Fruit fly (Drosophila melanogaster): Measurements from ENCODE around the gene polybromo.

The polybromo gene

dm6 chr3R:24778218-24778739, 26.8 kb downstream of the polybromo start:
- TF ChIP-seq CG9705 (GFP tag; optimal IDR thresholded peaks at IDR 0.05): no peak
- TF ChIP-seq Myc (optimal IDR thresholded peaks at IDR 0.05): no peak
- no peak for TF ChIP-seq Sp1 (GFP tag; optimal IDR thresholded peaks at IDR 0.05)
- TF ChIP-seq Rel (GFP tag; optimal IDR thresholded peaks at IDR 0.05): no peak
- TF ChIP-seq Rel (tag; optimal IDR thresholded peaks at IDR 0.05): no peak

- TF ChIP-seq Rel (GFP tag; optimal IDR thresholded peaks at IDR 0.05) (no peak), Rel (tag; optimal IDR thresholded peaks at IDR 0.05) (no peak), rgr (GFP tag; optimal IDR thresholded peaks at IDR 0.05) (no peak), woc (GFP tag; optimal IDR thresholded peaks at IDR 0.05) (no peak), dmrt93B (GFP tag; optimal IDR thresholded peaks at IDR 0.05) (no peak), dsf (GFP tag; optimal IDR thresholded peaks at IDR 0.05; ENCODE audit: borderline replicate concordance) (no peak), CG9705 (GFP tag; optimal IDR thresholded peaks at IDR 0.05) (no peak), Hr83 (GFP tag; optimal IDR thresholded peaks at IDR 0.05; ENCODE audit: poor library complexity, severe bottlenecking) (no peak), jim (GFP tag; optimal IDR thresholded peaks at IDR 0.05) (no peak), ey (GFP tag; optimal IDR thresholded peaks at IDR 0.05) (no peak)
Observed at dm6 chr3R:24777101-24777500, 28.0 kb downstream of the polybromo start.

- no peak for TF ChIP-seq Dif (GFP tag; optimal IDR thresholded peaks at IDR 0.05; ENCODE audit: partially characterized antibody)
- no peak for TF ChIP-seq Hr78 (GFP tag; optimal IDR thresholded peaks at IDR 0.05)
- TF ChIP-seq foxo (GFP tag; optimal IDR thresholded peaks at IDR 0.05): no peak
- TF ChIP-seq lola (GFP tag; optimal IDR thresholded peaks at IDR 0.05): no peak
- TF ChIP-seq pan (optimal IDR thresholded peaks at IDR 0.05): no peak
- no peak for TF ChIP-seq Mio (GFP tag; optimal IDR thresholded peaks at IDR 0.05)
- TF ChIP-seq h (GFP tag; optimal IDR thresholded peaks at IDR 0.05): no peak
- no peak for TF ChIP-seq ey (GFP tag; optimal IDR thresholded peaks at IDR 0.05)
- no peak for TF ChIP-seq woc (GFP tag; optimal IDR thresholded peaks at IDR 0.05)
- no peak for TF ChIP-seq CG9705 (GFP tag; optimal IDR thresholded peaks at IDR 0.05)
- no peak for TF ChIP-seq CG32264 (GFP tag; optimal IDR thresholded peaks at IDR 0.05)
- TF ChIP-seq fru (GFP tag; optimal IDR thresholded peaks at IDR 0.05): no peak
- TF ChIP-seq tai (GFP tag; optimal IDR thresholded peaks at IDR 0.05): no peak
- TF ChIP-seq sage (GFP tag; optimal IDR thresholded peaks at IDR 0.05): no peak
- TF ChIP-seq GATAd (GFP tag; optimal IDR thresholded peaks at IDR 0.05): no peak
- no peak for TF ChIP-seq Abd-B (GFP tag; optimal IDR thresholded peaks at IDR 0.05)
- no peak for TF ChIP-seq N (GFP tag; optimal IDR thresholded peaks at IDR 0.05)
- TF ChIP-seq CrebA (GFP tag; optimal IDR thresholded peaks at IDR 0.05; ENCODE audit: borderline replicate concordance): no peak
- no peak for TF ChIP-seq HLH106 (tag; optimal IDR thresholded peaks at IDR 0.05)
Observed at dm6 chr3R:24773422-24773821, 31.6 kb downstream of the polybromo start.

- TF ChIP-seq CG32264 (GFP tag; optimal IDR thresholded peaks at IDR 0.05) (no peak), HLH106 (tag; optimal IDR thresholded peaks at IDR 0.05) (no peak), Hr78 (GFP tag; optimal IDR thresholded peaks at IDR 0.05) (no peak), fru (GFP tag; optimal IDR thresholded peaks at IDR 0.05) (no peak), br (GFP tag; optimal IDR thresholded peaks at IDR 0.05) (no peak), N (GFP tag; optimal IDR thresholded peaks at IDR 0.05) (no peak), dmrt93B (GFP tag; optimal IDR thresholded peaks at IDR 0.05) (no peak), pan (optimal IDR thresholded peaks at IDR 0.05) (no peak), Abd-B (GFP tag; optimal IDR thresholded peaks at IDR 0.05) (no peak), OdsH (GFP tag; optimal IDR thresholded peaks at IDR 0.05) (no peak), tai (GFP tag; optimal IDR thresholded peaks at IDR 0.05) (no peak), CG9705 (GFP tag; optimal IDR thresholded peaks at IDR 0.05) (no peak)
Observed at dm6 chr3R:24773016-24773415, 32.0 kb downstream of the polybromo start.

- TF ChIP-seq sv (GFP tag; optimal IDR thresholded peaks at IDR 0.05) (no peak), sage (GFP tag; optimal IDR thresholded peaks at IDR 0.05) (no peak), Hnf4 (GFP tag; optimal IDR thresholded peaks at IDR 0.05) (peak; percentile 5), tai (GFP tag; optimal IDR thresholded peaks at IDR 0.05) (no peak), foxo (GFP tag; optimal IDR thresholded peaks at IDR 0.05) (peak in 1 of 2 experiments; percentile 69), CG32264 (GFP tag; optimal IDR thresholded peaks at IDR 0.05) (no peak), Dif (GFP tag; optimal IDR thresholded peaks at IDR 0.05; ENCODE audit: partially characterized antibody) (peak; percentile 3), CrebA (GFP tag; optimal IDR thresholded peaks at IDR 0.05; ENCODE audit: borderline replicate concordance) (no peak), woc (GFP tag; optimal IDR thresholded peaks at IDR 0.05) (no peak), OdsH (GFP tag; optimal IDR thresholded peaks at IDR 0.05) (peak; percentile 51), CG9705 (GFP tag; optimal IDR thresholded peaks at IDR 0.05) (no peak), dsf (GFP tag; optimal IDR thresholded peaks at IDR 0.05; ENCODE audit: borderline replicate concordance) (no peak), Rel (GFP tag; optimal IDR thresholded peaks at IDR 0.05) (no peak), Rel (tag; optimal IDR thresholded peaks at IDR 0.05) (peak; percentile 87), HLH106 (tag; optimal IDR thresholded peaks at IDR 0.05) (peak; percentile 23), ey (GFP tag; optimal IDR thresholded peaks at IDR 0.05) (peak; percentile 38), Myc (optimal IDR thresholded peaks at IDR 0.05) (no peak), Sp1 (GFP tag; optimal IDR thresholded peaks at IDR 0.05) (no peak), h (GFP tag; optimal IDR thresholded peaks at IDR 0.05) (peak; percentile 50), dl (GFP tag; optimal IDR thresholded peaks at IDR 0.05; ENCODE audit: insufficient read depth in 1 of 2, partially characterized antibody in 2 of 2) (peak in 1 of 2 experiments; percentile 52), pan (optimal IDR thresholded peaks at IDR 0.05) (no peak), br (GFP tag; optimal IDR thresholded peaks at IDR 0.05) (no peak), Mio (GFP tag; optimal IDR thresholded peaks at IDR 0.05) (no peak), Hr78 (GFP tag; optimal IDR thresholded peaks at IDR 0.05) (no peak), GATAd (GFP tag; optimal IDR thresholded peaks at IDR 0.05) (no peak), jim (GFP tag; optimal IDR thresholded peaks at IDR 0.05) (no peak), N (GFP tag; optimal IDR thresholded peaks at IDR 0.05) (no peak), psq (GFP tag; optimal IDR thresholded peaks at IDR 0.05) (no peak)
Observed at dm6 chr3R:24771273-24772231, 33.5 kb downstream of the polybromo start, which contains the start of gene CG42331. Gene CG42331 (plus strand): TSS chr3R:24772181.
